Worm (Caenorhabditis elegans): ENCODE measurements around the gene R11E3.1.

The R11E3.1 gene

DNA sequence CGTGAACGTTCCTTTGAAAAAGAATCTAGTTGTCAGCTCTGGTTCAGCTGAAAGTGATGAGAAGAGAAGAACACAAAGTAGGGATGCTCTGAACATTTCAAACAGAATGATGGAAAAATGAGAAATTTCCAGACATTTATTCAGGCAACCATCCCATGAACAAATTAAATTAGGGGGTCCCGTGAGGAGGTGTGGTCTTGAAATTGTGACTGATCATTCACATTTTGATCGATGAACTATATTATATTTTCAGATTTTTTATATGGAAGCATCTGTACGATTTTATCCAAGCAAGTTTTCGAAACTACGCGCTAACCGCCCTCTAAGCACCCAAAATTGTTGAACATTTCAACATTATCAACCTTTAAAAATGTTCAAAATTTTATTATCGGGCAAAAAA is 13.5 kb upstream of the R11E3.1 start, which contains the start of gene R11E3.19:
Gene R11E3.19, minus strand, starts transcription at position 101 of the 400 bp plus-strand sequence.
- no peak for TF ChIP-seq C16A3.4 (tag; optimal IDR thresholded peaks at IDR 0.05)
- TF ChIP-seq unc-130 (tag; optimal IDR thresholded peaks at IDR 0.05) = no peak
- TF ChIP-seq lin-15B (tag; optimal IDR thresholded peaks at IDR 0.05) = no peak
- TF ChIP-seq egl-27 (tag; optimal IDR thresholded peaks at IDR 0.05) = no peak
- TF ChIP-seq C34B4.2 (tag; optimal IDR thresholded peaks at IDR 0.05) = no peak
- TF ChIP-seq fkh-8 (tag; optimal IDR thresholded peaks at IDR 0.05) = no peak
- TF ChIP-seq egl-13 (tag; optimal IDR thresholded peaks at IDR 0.05) = no peak
- TF ChIP-seq xbp-1 (tag; optimal IDR thresholded peaks at IDR 0.05) = no peak
- TF ChIP-seq elt-2 (tag; optimal IDR thresholded peaks at IDR 0.05) = no peak
- no peak for TF ChIP-seq nhr-19 (GFP tag; conservative IDR thresholded peaks at IDR 0.05)
- no peak for TF ChIP-seq mep-1 (tag; optimal IDR thresholded peaks at IDR 0.05)
- TF ChIP-seq nhr-76 (tag; optimal IDR thresholded peaks at IDR 0.05) = no peak
- TF ChIP-seq lin-14 (GFP tag; optimal IDR thresholded peaks at IDR 0.05) = no peak
- no peak for TF ChIP-seq irx-1 (tag; optimal IDR thresholded peaks at IDR 0.05)
- TF ChIP-seq ets-5 (GFP tag; IDR thresholded peaks at IDR 0.05) = no peak
- TF ChIP-seq efl-3 (GFP tag; optimal IDR thresholded peaks at IDR 0.05) = no peak

DNA sequence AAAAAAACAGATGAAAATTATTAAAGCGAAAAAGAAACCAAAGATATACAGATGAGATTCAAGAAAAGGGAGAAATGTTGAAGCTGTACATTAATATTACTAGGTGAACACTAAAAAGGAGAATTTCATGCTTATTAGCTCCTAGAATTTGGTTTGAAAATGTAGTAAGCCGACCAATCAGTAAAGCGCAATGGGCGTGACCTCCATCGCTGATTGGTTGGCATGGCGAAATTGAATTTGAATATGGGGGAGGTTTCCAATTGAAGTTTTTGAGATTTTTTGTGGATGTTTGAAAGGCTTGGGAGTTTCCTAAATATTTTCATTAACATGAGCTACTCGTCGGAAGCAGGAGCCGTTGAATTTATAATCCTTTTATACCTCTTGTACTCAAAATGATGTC is 13.0 kb upstream of the R11E3.1 start:
- TF ChIP-seq C34B4.2 (tag; optimal IDR thresholded peaks at IDR 0.05) (no peak), xbp-1 (tag; optimal IDR thresholded peaks at IDR 0.05) (peak; percentile 6)

DNA sequence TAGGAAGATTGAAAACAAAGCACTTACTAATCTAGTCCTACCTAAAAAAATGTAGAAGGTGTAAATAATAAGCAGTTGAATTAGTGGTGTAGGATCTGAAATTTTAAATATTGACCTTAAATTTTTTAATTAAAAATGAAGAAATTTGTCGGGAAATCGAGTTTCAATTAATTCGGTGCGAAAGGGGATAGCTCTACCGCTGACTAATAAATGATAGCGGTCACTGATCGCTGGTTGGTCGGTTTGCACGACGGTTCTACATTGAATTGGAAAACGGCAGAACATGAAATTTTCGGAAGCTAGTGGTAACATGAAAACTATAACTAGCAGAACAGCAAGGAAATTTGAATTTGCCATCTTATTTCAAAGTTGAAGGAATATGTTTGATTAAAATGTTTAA is 9.4 kb upstream of the R11E3.1 start, which contains the start of gene set-15:
Gene set-15, minus strand, starts transcription at position 101 of the 400 bp plus-strand sequence.
- TF ChIP-seq swsn-7 (tag; optimal IDR thresholded peaks at IDR 0.05) = no peak
- TF ChIP-seq unc-30 (tag; optimal IDR thresholded peaks at IDR 0.05) = no peak
- TF ChIP-seq fkh-8 (tag; optimal IDR thresholded peaks at IDR 0.05) = no peak
- TF ChIP-seq lin-13 (GFP tag; optimal IDR thresholded peaks at IDR 0.05) = no peak
- no peak for TF ChIP-seq hlh-17 (GFP tag; optimal IDR thresholded peaks at IDR 0.05; ENCODE audit: borderline replicate concordance)
- no peak for TF ChIP-seq alr-1 (tag; optimal IDR thresholded peaks at IDR 0.05; ENCODE audit: borderline replicate concordance)
- TF ChIP-seq nhr-77 (tag; optimal IDR thresholded peaks at IDR 0.05) = no peak
- TF ChIP-seq nhr-71 (tag; optimal IDR thresholded peaks at IDR 0.05) = no peak

DNA sequence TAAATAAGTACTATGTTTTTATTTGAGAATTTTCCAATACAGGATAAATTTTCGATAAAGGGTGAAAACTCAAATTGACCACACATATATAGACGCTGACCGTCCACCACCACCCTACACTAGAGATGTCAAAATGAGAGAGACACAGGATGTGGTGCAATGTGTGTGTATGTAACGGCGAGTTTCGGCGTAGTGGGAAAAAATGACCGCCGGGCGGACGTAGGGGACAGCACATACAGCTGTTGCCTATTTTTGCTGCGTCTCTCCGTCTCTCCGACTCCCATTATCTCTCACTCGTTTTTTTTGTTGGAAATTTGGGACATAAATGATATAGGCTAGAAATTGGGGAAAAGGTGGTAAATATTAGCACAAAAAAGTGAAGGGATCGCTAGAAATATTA is 8.4 kb upstream of the R11E3.1 start:
- TF ChIP-seq lsy-2 (tag; optimal IDR thresholded peaks at IDR 0.05) = peak in 1 of 2 experiments; percentile 29
- TF ChIP-seq zip-4 (GFP tag; optimal IDR thresholded peaks at IDR 0.05) = no peak
- TF ChIP-seq snu-23 (GFP tag; optimal IDR thresholded peaks at IDR 0.05) = peak; percentile 28
- TF ChIP-seq nhr-19 (GFP tag; conservative IDR thresholded peaks at IDR 0.05) = no peak
- TF ChIP-seq fkh-8 (tag; optimal IDR thresholded peaks at IDR 0.05) = no peak
- no peak for TF ChIP-seq nhr-28 (tag; optimal IDR thresholded peaks at IDR 0.05)
- TF ChIP-seq ceh-8 (GFP tag; optimal IDR thresholded peaks at IDR 0.05) = no peak
- no peak for TF ChIP-seq lin-14 (GFP tag; optimal IDR thresholded peaks at IDR 0.05)
- no peak for TF ChIP-seq nhr-11 (tag; optimal IDR thresholded peaks at IDR 0.05)
- TF ChIP-seq dsc-1 (tag; optimal IDR thresholded peaks at IDR 0.05) = no peak
- TF ChIP-seq lin-15B (tag; optimal IDR thresholded peaks at IDR 0.05) = no peak
- TF ChIP-seq F16B12.6 (tag; optimal IDR thresholded peaks at IDR 0.05) = no peak
- peak in 1 of 2 experiments; percentile 26 for TF ChIP-seq lin-35 (GFP tag; optimal IDR thresholded peaks at IDR 0.05)
- peak in 1 of 2 experiments; percentile 19 for TF ChIP-seq efl-1 (optimal IDR thresholded peaks at IDR 0.05)
- TF ChIP-seq efl-1 (GFP tag; optimal IDR thresholded peaks at IDR 0.05 in 1 of 2) = no peak
- TF ChIP-seq swsn-7 (tag; optimal IDR thresholded peaks at IDR 0.05) = no peak
- TF ChIP-seq jun-1 (tag; optimal IDR thresholded peaks at IDR 0.05) = no peak
- TF ChIP-seq lin-13 (GFP tag; optimal IDR thresholded peaks at IDR 0.05) = no peak
- no peak for TF ChIP-seq ces-1 (GFP tag; optimal IDR thresholded peaks at IDR 0.05)
- no peak for TF ChIP-seq unc-62 (GFP tag; optimal IDR thresholded peaks at IDR 0.05)
- no peak for TF ChIP-seq C16A3.4 (tag; optimal IDR thresholded peaks at IDR 0.05)
- peak; percentile 20 for TF ChIP-seq irx-1 (tag; optimal IDR thresholded peaks at IDR 0.05)
